Worm (Caenorhabditis elegans): ENCODE data around the gene eef-1A.2.

eef-1A.2 gene

ce11 chrX:7834117-7834516 is 10.7 kb downstream of the eef-1A.2 start, which contains the start of gene sul-3:
TSS of gene sul-3 (minus strand) at chrX:7834217.
- no peak for TF ChIP-seq ceh-19 (GFP tag; optimal IDR thresholded peaks at IDR 0.05)
- TF ChIP-seq pag-3 (tag; optimal IDR thresholded peaks at IDR 0.05; ENCODE audit: borderline replicate concordance), result no peak
- no peak for TF ChIP-seq pax-1 (tag; optimal IDR thresholded peaks at IDR 0.05)
- no peak for TF ChIP-seq pha-4 (tag; optimal IDR thresholded peaks at IDR 0.05)
- TF ChIP-seq ceh-18 (tag; optimal IDR thresholded peaks at IDR 0.05), result no peak
- no peak for TF ChIP-seq lin-11 (tag; optimal IDR thresholded peaks at IDR 0.05)
- TF ChIP-seq C08G9.2 (tag; optimal IDR thresholded peaks at IDR 0.05), result no peak
- TF ChIP-seq npax-4 (tag; optimal IDR thresholded peaks at IDR 0.05), result no peak
- no peak for TF ChIP-seq ets-4 (tag; optimal IDR thresholded peaks at IDR 0.05)
- TF ChIP-seq ceh-48 (tag; optimal IDR thresholded peaks at IDR 0.05), result no peak
- TF ChIP-seq syd-9 (tag; optimal IDR thresholded peaks at IDR 0.05), result no peak
- no peak for TF ChIP-seq K02D7.2 (tag; optimal IDR thresholded peaks at IDR 0.05)
- no peak for TF ChIP-seq hlh-8 (tag; optimal IDR thresholded peaks at IDR 0.05)
- TF ChIP-seq ceh-22 (tag; optimal IDR thresholded peaks at IDR 0.05), result no peak
- no peak for TF ChIP-seq dmd-4 (tag; optimal IDR thresholded peaks at IDR 0.05; ENCODE audit: borderline replicate concordance)
- TF ChIP-seq zip-5 (tag; optimal IDR thresholded peaks at IDR 0.05), result no peak
- TF ChIP-seq ama-1 (optimal IDR thresholded peaks at IDR 0.05), result no peak
- TF ChIP-seq ceh-45 (GFP tag; IDR thresholded peaks at IDR 0.05), result no peak
- no peak for TF ChIP-seq sox-2 (GFP tag; IDR thresholded peaks at IDR 0.05)

- no peak for TF ChIP-seq ceh-18 (tag; optimal IDR thresholded peaks at IDR 0.05)
- no peak for TF ChIP-seq C08G9.2 (tag; optimal IDR thresholded peaks at IDR 0.05)
- no peak for TF ChIP-seq eyg-1 (tag; optimal IDR thresholded peaks at IDR 0.05)
- no peak for TF ChIP-seq hlh-30 (tag; optimal IDR thresholded peaks at IDR 0.05; ENCODE audit: insufficient read depth)
- no peak for TF ChIP-seq fax-1 (tag; optimal IDR thresholded peaks at IDR 0.05)
- TF ChIP-seq pax-1 (tag; optimal IDR thresholded peaks at IDR 0.05), result no peak
- TF ChIP-seq pros-1 (tag; optimal IDR thresholded peaks at IDR 0.05), result no peak
- TF ChIP-seq odd-2 (tag; optimal IDR thresholded peaks at IDR 0.05), result no peak
- TF ChIP-seq hlh-13 (GFP tag; optimal IDR thresholded peaks at IDR 0.05), result no peak
- TF ChIP-seq unc-55 (GFP tag; optimal IDR thresholded peaks at IDR 0.05), result no peak
- TF ChIP-seq hlh-6 (tag; optimal IDR thresholded peaks at IDR 0.05), result no peak
- no peak for TF ChIP-seq pha-4 (tag; optimal IDR thresholded peaks at IDR 0.05)
- TF ChIP-seq pqm-1 (tag; optimal IDR thresholded peaks at IDR 0.05), result no peak
- no peak for TF ChIP-seq ceh-48 (tag; optimal IDR thresholded peaks at IDR 0.05)
- no peak for TF ChIP-seq ttx-3 (tag; optimal IDR thresholded peaks at IDR 0.05)
- TF ChIP-seq pat-9 (tag; optimal IDR thresholded peaks at IDR 0.05), result no peak
- TF ChIP-seq ref-2 (tag; optimal IDR thresholded peaks at IDR 0.05), result no peak
- TF ChIP-seq dmd-4 (tag; optimal IDR thresholded peaks at IDR 0.05; ENCODE audit: borderline replicate concordance), result no peak
Observed at ce11 chrX:7838582-7838981, 15.1 kb downstream of the eef-1A.2 start, which contains the start of gene nlp-101. TSS of gene nlp-101 (plus strand) at chrX:7838882.

ce11 chrX:7839989-7840388 is 16.5 kb downstream of the eef-1A.2 start:
- TF ChIP-seq hlh-15 (tag; optimal IDR thresholded peaks at IDR 0.05) (no peak), ceh-22 (tag; optimal IDR thresholded peaks at IDR 0.05) (no peak), ceh-14 (tag; optimal IDR thresholded peaks at IDR 0.05) (no peak), hlh-13 (GFP tag; optimal IDR thresholded peaks at IDR 0.05) (no peak)

- TF ChIP-seq K02D7.2 (tag; optimal IDR thresholded peaks at IDR 0.05), result no peak
- no peak for TF ChIP-seq ceh-6 (GFP tag; optimal IDR thresholded peaks at IDR 0.05)
- no peak for TF ChIP-seq hlh-13 (GFP tag; optimal IDR thresholded peaks at IDR 0.05)
- no peak for TF ChIP-seq ceh-24 (tag; optimal IDR thresholded peaks at IDR 0.05)
- TF ChIP-seq ceh-9 (tag; optimal IDR thresholded peaks at IDR 0.05), result no peak
- no peak for TF ChIP-seq fkh-6 (tag; optimal IDR thresholded peaks at IDR 0.05)
- no peak for TF ChIP-seq ama-1 (optimal IDR thresholded peaks at IDR 0.05)
- TF ChIP-seq dmd-4 (tag; optimal IDR thresholded peaks at IDR 0.05; ENCODE audit: borderline replicate concordance), result no peak
- TF ChIP-seq pag-3 (tag; optimal IDR thresholded peaks at IDR 0.05; ENCODE audit: borderline replicate concordance), result no peak
- TF ChIP-seq ets-4 (tag; optimal IDR thresholded peaks at IDR 0.05), result no peak
- no peak for TF ChIP-seq hlh-30 (tag; optimal IDR thresholded peaks at IDR 0.05; ENCODE audit: insufficient read depth)
- TF ChIP-seq pha-4 (tag; optimal IDR thresholded peaks at IDR 0.05), result no peak
Observed at ce11 chrX:7842241-7842640, 18.8 kb downstream of the eef-1A.2 start, which contains the start of gene idpp-11. TSS of gene idpp-11 (plus strand) at chrX:7842541.

Data from whole organism, late embryonic.